Fruit fly (Drosophila melanogaster) whole organism, embryonic: ENCODE data around the gene Nmdar2.

ENCODE experiments used
- Ada2b ChIP-seq: fragments of 200-800 bp; sonication (Bioruptor generic); IDR thresholded peaks from 2 replicates; pipeline ENCODE4 v1.3.6; 2022; ENCODE audit warnings: missing biosample characterization, missing genetic modification characterization
- BEAF-32 ChIP-seq: fragments of 200-800 bp; sonication (Bioruptor generic); optimal IDR thresholded peaks from 3 replicates; lab custom pipeline; 2017; ENCODE audit warnings: missing biosample characterization, missing genetic modification characterization, mild to moderate bottlenecking, moderate library complexity, missing genetic modification reagents
- Bgb ChIP-seq: fragments of 200-800 bp; sonication (Bioruptor generic); IDR thresholded peaks from 2 replicates; pipeline ENCODE4 v1.3.6; 2022; ENCODE audit warnings: missing biosample characterization, missing genetic modification characterization; ENCODE audit not compliant: partially characterized antibody
- CG10209 ChIP-seq: fragments of 200-800 bp; sonication (Bioruptor generic); optimal IDR thresholded peaks from 3 replicates; lab custom pipeline; 2017; ENCODE audit warnings: missing biosample characterization, mild to moderate bottlenecking, missing genetic modification characterization, missing genetic modification reagents
- CG10321 ChIP-seq: fragments of 200-800 bp; sonication (Bioruptor generic); IDR thresholded peaks from 2 replicates; pipeline ENCODE4 v1.3.6; 2022; ENCODE audit warnings: missing biosample characterization, missing genetic modification characterization
- CG11504 ChIP-seq: fragments of 200-800 bp; sonication (Bioruptor generic); optimal IDR thresholded peaks from 3 replicates; lab custom pipeline; 2019; ENCODE audit warnings: missing biosample characterization, mild to moderate bottlenecking, missing genetic modification characterization, moderate library complexity
- CG12236 ChIP-seq: fragments of 200-800 bp; sonication (Bioruptor generic); optimal IDR thresholded peaks from 2 replicates; lab custom pipeline; 2016; ENCODE audit warnings: missing biosample characterization, missing genetic modification characterization
- CG13894 ChIP-seq: fragments of 200-800 bp; sonication (Bioruptor generic); optimal IDR thresholded peaks from 3 replicates; lab custom pipeline; 2018; ENCODE audit warnings: missing biosample characterization, mild to moderate bottlenecking, missing genetic modification characterization, moderate library complexity
- CG16813 ChIP-seq: fragments of 200-800 bp; sonication (Bioruptor generic); IDR thresholded peaks from 3 replicates; pipeline ENCODE4 v1.3.6; 2022; ENCODE audit warnings: missing biosample characterization, missing genetic modification characterization; ENCODE audit not compliant: partially characterized antibody
- CG16863 ChIP-seq: fragments of 200-800 bp; sonication (Bioruptor generic); optimal IDR thresholded peaks from 3 replicates; lab custom pipeline; 2016; ENCODE audit warnings: missing biosample characterization, missing genetic modification characterization
- CG18619 ChIP-seq: fragments of 200-800 bp; sonication (Bioruptor generic); optimal IDR thresholded peaks from 3 replicates; lab custom pipeline; 2017; ENCODE audit warnings: missing biosample characterization, mild to moderate bottlenecking, missing genetic modification characterization
- CG30403 ChIP-seq: fragments of 200-800 bp; sonication (Bioruptor generic); optimal IDR thresholded peaks from 3 replicates; lab custom pipeline; 2016; ENCODE audit warnings: missing biosample characterization, missing genetic modification characterization
- CG31224 ChIP-seq: fragments of 200-800 bp; sonication (Bioruptor generic); IDR thresholded peaks from 2 replicates; pipeline ENCODE4 v1.3.6; 2022; ENCODE audit warnings: missing biosample characterization, missing genetic modification characterization
- CG3847 ChIP-seq: fragments of 200-800 bp; sonication (Bioruptor generic); IDR thresholded peaks from 2 replicates; pipeline ENCODE4 v1.3.6; 2022; ENCODE audit warnings: missing biosample characterization, missing genetic modification characterization
- CG4282 ChIP-seq: fragments of 200-800 bp; sonication (Bioruptor generic); optimal IDR thresholded peaks from 2 replicates; lab custom pipeline; 2016; ENCODE audit warnings: missing biosample characterization, missing genetic modification characterization
- CG43689 ChIP-seq: fragments of 200-800 bp; sonication (Bioruptor generic); IDR thresholded peaks from 2 replicates; pipeline ENCODE4 v1.3.6; 2022; ENCODE audit warnings: missing biosample characterization, missing genetic modification characterization
- CG7745 ChIP-seq: fragments of 200-800 bp; sonication (Bioruptor generic); optimal IDR thresholded peaks from 2 replicates; lab custom pipeline; 2018; ENCODE audit warnings: missing biosample characterization, mild to moderate bottlenecking, missing genetic modification characterization, moderate library complexity
- CG9876 ChIP-seq: fragments of 200-800 bp; sonication (Bioruptor generic); optimal IDR thresholded peaks from 2 replicates; lab custom pipeline; 2016; ENCODE audit warnings: missing biosample characterization, missing genetic modification characterization
- Dad ChIP-seq: fragments of 200-800 bp; sonication (Bioruptor generic); optimal IDR thresholded peaks from 3 replicates; lab custom pipeline; 2016; ENCODE audit warnings: missing biosample characterization, missing genetic modification characterization
- Dref ChIP-seq: fragments of 200-800 bp; sonication (Bioruptor generic); IDR thresholded peaks from 2 replicates; pipeline ENCODE4 v1.3.6; 2022; ENCODE audit warnings: missing biosample characterization, missing genetic modification characterization
- E2f1 ChIP-seq: fragments of 200-800 bp; sonication (Bioruptor generic); IDR thresholded peaks from 2 replicates; pipeline ENCODE4 v1.3.6; 2022; ENCODE audit warnings: missing biosample characterization, missing genetic modification characterization
- E2f2 ChIP-seq: fragments of 200-800 bp; sonication (Bioruptor generic); IDR thresholded peaks from 2 replicates; pipeline ENCODE4 v1.3.6; 2022; ENCODE audit warnings: missing biosample characterization, missing genetic modification characterization
- Eip74EF ChIP-seq, 2 experiments: fragments of 200-800 bp in 1 of 2; fragments of >200 bp in 1 of 2; sonication (Bioruptor generic) in 1 of 2; optimal IDR thresholded peaks; 2 replicates each; lab custom pipeline; 2017 to 2019; ENCODE audit warnings: missing biosample characterization in 2 of 2, missing genetic modification characterization in 2 of 2, mild to moderate bottlenecking in 1 of 2, moderate library complexity in 1 of 2
- HLHmδ ChIP-seq: fragments of 200-800 bp; sonication (Bioruptor generic); optimal IDR thresholded peaks from 2 replicates; lab custom pipeline; 2018; ENCODE audit warnings: missing biosample characterization, mild to moderate bottlenecking, missing genetic modification characterization, moderate library complexity
- Hr51 ChIP-seq, 2 experiments: fragments of 200-800 bp; sonication (Bioruptor generic); optimal IDR thresholded peaks; 2 replicates in 1 of 2; 3 replicates in 1 of 2; lab custom pipeline; 2016 to 2018; ENCODE audit warnings: missing biosample characterization in 2 of 2, missing genetic modification characterization in 2 of 2, mild to moderate bottlenecking in 1 of 2, moderate library complexity in 1 of 2
- Hr78 ChIP-seq, 2 experiments: fragments of 200-800 bp in 1 of 2; fragments of >200 bp in 1 of 2; sonication (Bioruptor generic) in 1 of 2; optimal IDR thresholded peaks; 2 replicates each; lab custom pipeline; 2017 to 2019; ENCODE audit warnings: missing biosample characterization in 2 of 2, missing genetic modification characterization in 2 of 2, mild to moderate bottlenecking in 1 of 2, moderate library complexity in 1 of 2
- Jarid2 ChIP-seq: fragments of 200-800 bp; sonication (Bioruptor generic); optimal IDR thresholded peaks from 3 replicates; lab custom pipeline; 2017; ENCODE audit warnings: mild to moderate bottlenecking, missing biosample characterization, missing genetic modification reagents, missing genetic modification characterization
- Myb ChIP-seq: fragments of 200-800 bp; sonication (Bioruptor generic); optimal IDR thresholded peaks from 2 replicates; lab custom pipeline; 2016; ENCODE audit warnings: missing biosample characterization, missing genetic modification characterization
- NC2α ChIP-seq: fragments of 200-800 bp; sonication (Bioruptor generic); optimal IDR thresholded peaks from 2 replicates; lab custom pipeline; 2016; ENCODE audit warnings: missing biosample characterization, missing genetic modification characterization
- NK7.1 ChIP-seq: fragments of 200-800 bp; sonication (Bioruptor generic); optimal IDR thresholded peaks from 3 replicates; lab custom pipeline; 2016; ENCODE audit warnings: missing biosample characterization, missing genetic modification characterization
- Ravus ChIP-seq: fragments of 200-800 bp; sonication (Bioruptor generic); IDR thresholded peaks from 2 replicates; pipeline ENCODE4 v1.3.6; 2022; ENCODE audit warnings: missing biosample characterization, missing genetic modification characterization
- Scr ChIP-seq: fragments of 200-800 bp; sonication (Bioruptor generic); IDR thresholded peaks from 2 replicates; pipeline ENCODE4 v1.3.6; 2022; ENCODE audit warnings: missing biosample characterization, missing genetic modification characterization; ENCODE audit not compliant: partially characterized antibody
- ab ChIP-seq: fragments of 200-800 bp; sonication (Bioruptor generic); optimal IDR thresholded peaks from 2 replicates; lab custom pipeline; 2016; ENCODE audit warnings: missing biosample characterization, missing genetic modification characterization
- bab2 ChIP-seq: fragments of 200-800 bp; sonication (Bioruptor generic); optimal IDR thresholded peaks from 2 replicates; lab custom pipeline; 2016; ENCODE audit warnings: missing biosample characterization, missing genetic modification characterization
- btn ChIP-seq: fragments of 200-800 bp; sonication (Bioruptor generic); optimal IDR thresholded peaks from 2 replicates; lab custom pipeline; 2016; ENCODE audit warnings: missing biosample characterization, missing genetic modification characterization
- crc ChIP-seq: fragments of 200-800 bp; sonication (Bioruptor generic); optimal IDR thresholded peaks from 2 replicates; lab custom pipeline; 2016; ENCODE audit warnings: missing biosample characterization, missing genetic modification characterization
- dan ChIP-seq: fragments of 200-800 bp; sonication (Bioruptor generic); IDR thresholded peaks from 2 replicates; pipeline ENCODE4 v1.3.6; 2022; ENCODE audit warnings: missing biosample characterization, missing genetic modification characterization
- dati ChIP-seq: fragments of 200-800 bp; sonication (Bioruptor generic); IDR thresholded peaks from 2 replicates; pipeline ENCODE4 v1.3.6; 2022; ENCODE audit warnings: missing biosample characterization, missing genetic modification characterization
- eve ChIP-seq, 2 experiments: fragments of >200 bp; optimal IDR thresholded peaks; 2 replicates each; lab custom pipeline; 2017; ENCODE audit warnings: missing biosample characterization in 2 of 2, missing genetic modification characterization in 2 of 2
- fru ChIP-seq: fragments of >200 bp; optimal IDR thresholded peaks from 2 replicates; lab custom pipeline; 2017
- gce ChIP-seq: fragments of 200-800 bp; sonication (Bioruptor generic); IDR thresholded peaks from 3 replicates; pipeline ENCODE4 v1.3.6; 2022; ENCODE audit warnings: missing biosample characterization, missing genetic modification characterization
- gro ChIP-seq: fragments of 200-800 bp; sonication (Bioruptor generic); optimal IDR thresholded peaks from 2 replicates; lab custom pipeline; 2016; ENCODE audit warnings: missing biosample characterization, missing genetic modification characterization
- gsb-n ChIP-seq: fragments of 200-800 bp; sonication (Bioruptor generic); optimal IDR thresholded peaks from 3 replicates; lab custom pipeline; 2018; ENCODE audit warnings: missing biosample characterization, mild to moderate bottlenecking, missing genetic modification characterization
- h ChIP-seq: fragments of >200 bp; optimal IDR thresholded peaks from 2 replicates; lab custom pipeline; 2017
- inv ChIP-seq: fragments of 200-800 bp; sonication (Bioruptor generic); IDR thresholded peaks from 2 replicates; pipeline ENCODE4 v1.3.6; 2022; ENCODE audit warnings: missing biosample characterization, missing genetic modification characterization; ENCODE audit not compliant: partially characterized antibody
- mam ChIP-seq: fragments of 200-800 bp; sonication (Bioruptor generic); optimal IDR thresholded peaks from 3 replicates; lab custom pipeline; 2016; ENCODE audit warnings: missing biosample characterization, missing genetic modification characterization
- pum ChIP-seq: fragments of 200-800 bp; sonication (Bioruptor generic); optimal IDR thresholded peaks from 2 replicates; lab custom pipeline; 2016; ENCODE audit warnings: missing biosample characterization, missing genetic modification characterization
- scrt ChIP-seq: fragments of 200-800 bp; sonication (Bioruptor generic); optimal IDR thresholded peaks from 2 replicates; lab custom pipeline; 2018; ENCODE audit warnings: missing biosample characterization, mild to moderate bottlenecking, missing genetic modification characterization, moderate library complexity
- so ChIP-seq: fragments of 200-800 bp; sonication (Bioruptor generic); IDR thresholded peaks from 3 replicates; pipeline ENCODE4 v1.3.6; 2022; ENCODE audit warnings: missing biosample characterization, missing genetic modification characterization
- trem ChIP-seq: fragments of 200-800 bp; optimal IDR thresholded peaks from 3 replicates; lab custom pipeline; 2019; ENCODE audit warnings: missing biosample characterization, mild to moderate bottlenecking, missing genetic modification characterization, moderate library complexity
- zfh1 ChIP-seq: fragments of 200-800 bp; sonication (Bioruptor generic); IDR thresholded peaks from 3 replicates; pipeline ENCODE4 v1.3.6; 2022; ENCODE audit warnings: missing biosample characterization, missing genetic modification characterization

Nmdar2 gene

dm6 chrX:1470562-1470961 lies 37.0 kb downstream of the Nmdar2 start, which contains the start of gene pck (continued):
- peak; percentile 62 for TF ChIP-seq Dad (GFP tag; lab: Kevin White, UChicago)
- peak; percentile 12 for TF ChIP-seq CG13894 (tag; lab: Kevin White, UChicago)
- 0 out of 2 replicates have a peak, but pooled peaks have one; percentile 25 for TF ChIP-seq inv (GFP tag; lab: Robert Waterston, UW)
- peak; percentile 56 to 67 for TF ChIP-seq Hr51 (GFP tag; optimal IDR thresholded peaks at IDR 0.05; lab: Kevin White, UChicago)
- peak; percentile 61 for TF ChIP-seq bab2 (GFP tag; lab: Kevin White, UChicago)
- TF ChIP-seq CG16813, result peak; percentile 50; the same call in 1 of the 3 replicates
- peak; percentile 66 for TF ChIP-seq Dref
- no peak for TF ChIP-seq NK7.1 (GFP tag; lab: Kevin White, UChicago)
- no peak for TF ChIP-seq fru (lab: Kevin White, UChicago)
- TF ChIP-seq Scr (GFP tag; lab: Robert Waterston, UW), result peak; percentile 67
- peak; percentile 37 for TF ChIP-seq CG10209 (GFP tag; lab: Kevin White, UChicago)
- TF ChIP-seq so (GFP tag; lab: Robert Waterston, UW), result 0 out of 3 replicates have a peak, but pooled peaks have one; percentile 56
- no peak for TF ChIP-seq eve (GFP tag; optimal IDR thresholded peaks at IDR 0.05; lab: Kevin White, UChicago)
- peak; percentile 70 for TF ChIP-seq E2f1 (GFP tag; lab: Robert Waterston, UW)
- TF ChIP-seq CG4282 (GFP tag; lab: Kevin White, UChicago), result no peak
- TF ChIP-seq Eip74EF (GFP tag; optimal IDR thresholded peaks at IDR 0.05; lab: Kevin White, UChicago), result no peak
- TF ChIP-seq NC2α, result no peak
- 0 out of 2 replicates have a peak, but pooled peaks have one; percentile 26 for TF ChIP-seq CG3847
- peak; percentile 47 for TF ChIP-seq gro (GFP tag; lab: Kevin White, UChicago)
- TF ChIP-seq HLHmδ, result no peak
- TF ChIP-seq Jarid2, result no peak
- peak; percentile 77 for TF ChIP-seq trem (tag; lab: Kevin White, UChicago)
- TF ChIP-seq pum (GFP tag; lab: Kevin White, UChicago), result peak; percentile 65
- peak; percentile 66 for TF ChIP-seq BEAF-32 (GFP tag; lab: Kevin White, UChicago)
- no peak for TF ChIP-seq CG10321 (GFP tag; lab: Robert Waterston, UW)
- TF ChIP-seq scrt (GFP tag; lab: Kevin White, UChicago), result no peak
- TF ChIP-seq dan (GFP tag; lab: Robert Waterston, UW), result no peak
- TF ChIP-seq zfh1 (GFP tag; lab: Robert Waterston, UW), result peak; percentile 77; the same call in 2 of the 3 replicates
- peak; percentile 68 for TF ChIP-seq mam (GFP tag; lab: Kevin White, UChicago)
- TF ChIP-seq gsb-n, result no peak
- no peak for TF ChIP-seq CG11504
- peak; percentile 28 for TF ChIP-seq btn (GFP tag; lab: Kevin White, UChicago)
- TF ChIP-seq gce (GFP tag; lab: Robert Waterston, UW), result no peak
- TF ChIP-seq CG43689 (GFP tag; lab: Robert Waterston, UW), result no peak
- TF ChIP-seq CG31224 (GFP tag; lab: Robert Waterston, UW), result peak; percentile 40; the same call in 1 of the 2 replicates
- TF ChIP-seq CG30403 (GFP tag; lab: Kevin White, UChicago), result peak; percentile 79
- peak; percentile 34 for TF ChIP-seq Myb
- TF ChIP-seq dati (GFP tag; lab: Robert Waterston, UW), result 0 out of 2 replicates have a peak, but pooled peaks have one; percentile 20
- no peak for TF ChIP-seq CG7745 (tag; lab: Kevin White, UChicago)
- no peak for TF ChIP-seq Ravus (GFP tag; lab: Robert Waterston, UW)
- TF ChIP-seq Hr78 (GFP tag; optimal IDR thresholded peaks at IDR 0.05; lab: Kevin White, UChicago), result no peak
- TF ChIP-seq E2f2, result peak; percentile 78
- TF ChIP-seq CG18619 (GFP tag; lab: Kevin White, UChicago), result peak; percentile 9
- TF ChIP-seq crc (GFP tag; lab: Kevin White, UChicago), result peak; percentile 37
- peak; percentile 44 for TF ChIP-seq ab (GFP tag; lab: Kevin White, UChicago)
- TF ChIP-seq CG16863 (GFP tag; lab: Kevin White, UChicago), result peak; percentile 69
- no peak for TF ChIP-seq CG9876 (GFP tag; lab: Kevin White, UChicago)
- no peak for TF ChIP-seq h (lab: Kevin White, UChicago)
- TF ChIP-seq CG12236 (GFP tag; lab: Kevin White, UChicago), result peak; percentile 45
- TF ChIP-seq Ada2b (GFP tag; lab: Robert Waterston, UW), result peak; percentile 43; the same call in 1 of the 2 replicates
- no peak; the same call in 1 of the 2 replicates for TF ChIP-seq Bgb (GFP tag; lab: Robert Waterston, UW)
